Fruit fly (Drosophila melanogaster) whole organism, adult: ENCODE measurements around the gene DIP2.

ENCODE experiments used
- CG11617 ChIP-seq: fragments of 200-800 bp; sonication (Bioruptor generic); optimal IDR thresholded peaks from 2 replicates; lab custom pipeline; 2017; ENCODE audit warnings: mild to moderate bottlenecking, missing biosample characterization, missing genetic modification reagents, missing genetic modification characterization
- CG5204 ChIP-seq: fragments of 200-800 bp; sonication (Bioruptor generic); optimal IDR thresholded peaks from 2 replicates; lab custom pipeline; 2016; ENCODE audit warnings: missing biosample characterization, missing genetic modification characterization
- Hr96 ChIP-seq: fragments of 200-800 bp; sonication (Bioruptor generic); optimal IDR thresholded peaks from 2 replicates; lab custom pipeline; 2016; ENCODE audit warnings: missing biosample characterization, missing genetic modification characterization
- Mnt ChIP-seq: fragments of 200-800 bp; sonication (Bioruptor generic); optimal IDR thresholded peaks from 2 replicates; lab custom pipeline; 2016; ENCODE audit warnings: missing biosample characterization, mild to moderate bottlenecking, missing genetic modification characterization
- ovo ChIP-seq: fragments of 200-800 bp; sonication (Bioruptor generic); optimal IDR thresholded peaks from 2 replicates; lab custom pipeline; 2016; ENCODE audit warnings: missing biosample characterization, missing genetic modification characterization
- toe ChIP-seq: fragments of 200-800 bp; sonication (Bioruptor generic); optimal IDR thresholded peaks from 2 replicates; lab custom pipeline; 2016; ENCODE audit warnings: missing biosample characterization, missing genetic modification characterization

DNA sequence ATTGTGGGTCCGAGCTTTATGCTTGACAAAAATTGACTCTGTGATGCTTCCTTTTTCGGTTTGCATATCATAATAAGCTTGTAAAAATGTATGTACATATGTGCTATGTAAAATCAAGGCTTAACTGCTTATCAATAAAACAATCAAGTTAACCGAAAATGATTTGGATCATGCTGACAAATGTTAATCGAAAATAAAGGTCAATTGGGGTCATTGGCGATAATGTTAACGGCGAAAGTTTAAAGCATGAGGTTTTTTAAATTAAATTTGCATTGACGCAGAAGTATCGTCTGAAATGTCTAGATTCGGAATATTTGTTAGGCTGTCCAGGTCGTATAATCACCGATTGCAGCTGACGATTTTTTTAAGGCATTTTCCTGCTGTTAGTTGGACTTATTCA is 41.4 kb downstream of the DIP2 start, which contains the start of gene Kaz1-ORFB:
- TF ChIP-seq Hr96 (GFP tag; lab: Kevin White, UChicago) (no peak), toe (no peak), ovo (GFP tag; lab: Kevin White, UChicago) (no peak), CG11617 (GFP tag; lab: Kevin White, UChicago) (no peak), CG5204 (GFP tag; lab: Kevin White, UChicago) (no peak), Mnt (GFP tag; lab: Kevin White, UChicago) (no peak)
